Fruit fly (Drosophila melanogaster): ENCODE results near the gene Tcs5.
A peak's percentile ranks its signal among the peaks of the same experiment; 100 is the strongest.

Tcs5 gene

dm6 chr3L:5136123-5136522, 3.1 kb downstream of the Tcs5 start, which contains the start of the genes CG10674 and CG4611 (continued):
- TF ChIP-seq CG33557 (GFP tag; optimal IDR thresholded peaks at IDR 0.05) (no peak), Eip74EF (GFP tag; optimal IDR thresholded peaks at IDR 0.05) (no peak), kah (GFP tag; optimal IDR thresholded peaks at IDR 0.05) (no peak), CG3726 (GFP tag; IDR thresholded peaks at IDR 0.05) (no peak), Atf-2 (GFP tag; optimal IDR thresholded peaks at IDR 0.05) (no peak), CG11695 (GFP tag; IDR thresholded peaks at IDR 0.05) (no peak), cg (GFP tag; optimal IDR thresholded peaks at IDR 0.05) (no peak), slbo (GFP tag; IDR thresholded peaks at IDR 0.05) (no peak), C15 (GFP tag; IDR thresholded peaks at IDR 0.05) (no peak), CG16813 (GFP tag; IDR thresholded peaks at IDR 0.05; ENCODE audit: partially characterized antibody) (0 out of 3 replicates have a peak, but pooled peaks have one; percentile 23), CG9817 (tag; optimal IDR thresholded peaks at IDR 0.05) (no peak), klu (GFP tag; IDR thresholded peaks at IDR 0.05) (no peak), Trl (optimal IDR thresholded peaks at IDR 0.05) (no peak), Trl (GFP tag; optimal IDR thresholded peaks at IDR 0.05) (no peak), CG10959 (GFP tag; IDR thresholded peaks at IDR 0.05) (no peak), ab (GFP tag; optimal IDR thresholded peaks at IDR 0.05) (no peak), CG5245 (GFP tag; optimal IDR thresholded peaks at IDR 0.05) (no peak), Hr78 (GFP tag; optimal IDR thresholded peaks at IDR 0.05) (no peak), pan (optimal IDR thresholded peaks at IDR 0.05) (no peak), pan (GFP tag; optimal IDR thresholded peaks at IDR 0.05 in 1 of 2, IDR thresholded peaks at IDR 0.05 in 1 of 2) (peak in 1 of 2 experiments; percentile 10), D19A (tag; optimal IDR thresholded peaks at IDR 0.05) (no peak), CG1603 (tag; optimal IDR thresholded peaks at IDR 0.05) (peak; percentile 39), CG31441 (GFP tag; IDR thresholded peaks at IDR 0.05) (no peak), CG15696 (tag; optimal IDR thresholded peaks at IDR 0.05) (no peak), CG6175 (GFP tag; IDR thresholded peaks at IDR 0.05) (no peak), MESR4 (GFP tag; optimal IDR thresholded peaks at IDR 0.05) (peak; percentile 73), CG8924 (tag; optimal IDR thresholded peaks at IDR 0.05) (no peak), ERR (GFP tag; optimal IDR thresholded peaks at IDR 0.05) (no peak), CG3163 (GFP tag; optimal IDR thresholded peaks at IDR 0.05) (no peak), CG10267 (tag; optimal IDR thresholded peaks at IDR 0.05) (no peak), ttk (GFP tag; IDR thresholded peaks at IDR 0.05) (no peak), kni (GFP tag; optimal IDR thresholded peaks at IDR 0.05) (no peak), CG12744 (GFP tag; optimal IDR thresholded peaks at IDR 0.05) (no peak), wor (GFP tag; IDR thresholded peaks at IDR 0.05) (no peak), CG9797 (GFP tag; optimal IDR thresholded peaks at IDR 0.05) (no peak), CG33213 (GFP tag; optimal IDR thresholded peaks at IDR 0.05) (no peak), CG5180 (GFP tag; optimal IDR thresholded peaks at IDR 0.05) (no peak), CG34224 (GFP tag; IDR thresholded peaks at IDR 0.05; ENCODE audit: partially characterized antibody) (0 out of 3 replicates have a peak, but pooled peaks have one; percentile 14), emc (GFP tag; optimal IDR thresholded peaks at IDR 0.05) (no peak), hb (GFP tag; IDR thresholded peaks at IDR 0.05; ENCODE audit: partially characterized antibody) (no peak), CG32532 (GFP tag; IDR thresholded peaks at IDR 0.05) (0 out of 2 replicates have a peak, but pooled peaks have one; percentile 8), ems (GFP tag; optimal IDR thresholded peaks at IDR 0.05) (no peak), btn (GFP tag; optimal IDR thresholded peaks at IDR 0.05) (no peak), Oli (tag; optimal IDR thresholded peaks at IDR 0.05) (no peak), gce (GFP tag; IDR thresholded peaks at IDR 0.05) (no peak), CG9437 (GFP tag; optimal IDR thresholded peaks at IDR 0.05) (no peak), sima (GFP tag; optimal IDR thresholded peaks at IDR 0.05) (no peak), CG14014 (GFP tag; IDR thresholded peaks at IDR 0.05) (no peak), NFAT (GFP tag; IDR thresholded peaks at IDR 0.05) (no peak), crp (GFP tag; optimal IDR thresholded peaks at IDR 0.05) (peak; percentile 57 to 94), Oaz (GFP tag; IDR thresholded peaks at IDR 0.05) (no peak), Dfd (GFP tag; optimal IDR thresholded peaks at IDR 0.05) (no peak)

All from whole organism, embryonic.